Fruit fly (Drosophila melanogaster): ENCODE results near the gene Vps60.

dm6 chr3L:17646637-17647036 lies 25.2 kb upstream of the Vps60 start, which contains the start of gene CG43085:
- TF ChIP-seq CG8159 (tag; optimal IDR thresholded peaks at IDR 0.05) = no peak
- no peak for TF ChIP-seq Snoo (tag; optimal IDR thresholded peaks at IDR 0.05)
- TF ChIP-seq CG10348 (GFP tag; IDR thresholded peaks at IDR 0.05) = no peak
- no peak for TF ChIP-seq Pif1A (GFP tag; optimal IDR thresholded peaks at IDR 0.05)
- TF ChIP-seq CG34367 (tag; optimal IDR thresholded peaks at IDR 0.05) = no peak
- TF ChIP-seq CG15710 (tag; optimal IDR thresholded peaks at IDR 0.05) = no peak
- no peak for TF ChIP-seq Ets98B (GFP tag; IDR thresholded peaks at IDR 0.05)
